Worm (Caenorhabditis elegans) whole organism, L2 larva: ENCODE results near the gene ubq-2.

Experiments used
- C34F6.9 ChIP-seq: fragments of 150-350 bp; optimal IDR thresholded peaks from 2 replicates; lab custom pipeline; 2014; ENCODE audit warnings: missing biosample characterization, missing genetic modification characterization
- F13H6.1 ChIP-seq: sonication (generic microtip); optimal IDR thresholded peaks from 2 replicates; lab custom pipeline; 2016; ENCODE audit warnings: missing genetic modification characterization, missing compliant biosample characterization
- R02D3.7 ChIP-seq: fragments of 150-350 bp; optimal IDR thresholded peaks from 2 replicates; lab custom pipeline; 2014; ENCODE audit warnings: missing biosample characterization, missing genetic modification characterization
- Y55F3AM.14 ChIP-seq: fragments of 200-800 bp; sonication (Bioruptor generic); optimal IDR thresholded peaks from 2 replicates; lab custom pipeline; 2018; ENCODE audit warnings: mild to moderate bottlenecking, missing genetic modification characterization, missing compliant biosample characterization
- aly-2 ChIP-seq: fragments of 150-350 bp; optimal IDR thresholded peaks from 2 replicates; lab custom pipeline; 2014; ENCODE audit warnings: missing biosample characterization, missing genetic modification characterization
- ama-1 ChIP-seq: fragments of 150-350 bp; optimal IDR thresholded peaks from 2 replicates; lab custom pipeline; 2018; ENCODE audit warnings: inconsistent platforms
- blmp-1 ChIP-seq: sonication (generic microtip); optimal IDR thresholded peaks from 2 replicates; lab custom pipeline; 2017; ENCODE audit warnings: missing genetic modification characterization, mild to moderate bottlenecking, missing compliant biosample characterization, antibody characterized with exemption, moderate library complexity; ENCODE audit not compliant: insufficient read depth
- ceh-16 ChIP-seq: fragments of 150-350 bp; optimal IDR thresholded peaks from 2 replicates; lab custom pipeline; 2014; ENCODE audit warnings: missing biosample characterization, missing genetic modification characterization
- crh-2 ChIP-seq: sonication (generic microtip); optimal IDR thresholded peaks from 2 replicates; lab custom pipeline; 2017; ENCODE audit warnings: missing biosample characterization, missing genetic modification characterization
- egl-27 ChIP-seq: sonication (generic microtip); optimal IDR thresholded peaks from 3 replicates; lab custom pipeline; 2017; ENCODE audit warnings: missing biosample characterization, missing genetic modification reagents, missing genetic modification characterization
- elt-1 ChIP-seq: fragments of 150-350 bp; optimal IDR thresholded peaks from 2 replicates; lab custom pipeline; 2014; ENCODE audit warnings: missing biosample characterization, missing genetic modification characterization
- fos-1 ChIP-seq: fragments of 150-350 bp; optimal IDR thresholded peaks from 2 replicates; lab custom pipeline; 2014; ENCODE audit warnings: missing biosample characterization, missing genetic modification characterization
- gmeb-1 ChIP-seq: fragments of 150-350 bp; optimal IDR thresholded peaks from 2 replicates; lab custom pipeline; 2014; ENCODE audit warnings: missing biosample characterization, missing genetic modification characterization
- lin-11 ChIP-seq: fragments of 150-350 bp; sonication (generic microtip); optimal IDR thresholded peaks from 2 replicates; lab custom pipeline; 2014; ENCODE audit warnings: missing biosample characterization, missing genetic modification characterization, inconsistent platforms, mixed read lengths
- lin-39 ChIP-seq: fragments of 150-350 bp; optimal IDR thresholded peaks from 2 replicates; lab custom pipeline; 2014; ENCODE audit warnings: missing biosample characterization, missing genetic modification reagents, missing genetic modification characterization
- lsy-2 ChIP-seq, 2 experiments: fragments of 150-350 bp in 1 of 2; sonication (generic microtip) in 1 of 2; optimal IDR thresholded peaks; 2 replicates each; lab custom pipeline; 2014 to 2017; ENCODE audit warnings: missing biosample characterization in 2 of 2, missing genetic modification characterization in 2 of 2
- mab-5 ChIP-seq: fragments of 150-350 bp; optimal IDR thresholded peaks from 2 replicates; lab custom pipeline; 2014; ENCODE audit warnings: missing biosample characterization, missing genetic modification characterization
- mbf-1 ChIP-seq: sonication (generic microtip); optimal IDR thresholded peaks from 2 replicates; lab custom pipeline; 2017; ENCODE audit warnings: missing biosample characterization, missing genetic modification characterization
- mdl-1 ChIP-seq, 2 experiments: fragments of 150-350 bp in 1 of 2; sonication (generic microtip) in 1 of 2; optimal IDR thresholded peaks; 2 replicates each; lab custom pipeline; 2017; ENCODE audit warnings: missing biosample characterization in 2 of 2, missing genetic modification characterization in 2 of 2
- nhr-10 ChIP-seq: sonication (generic microtip); optimal IDR thresholded peaks from 2 replicates; lab custom pipeline; 2017; ENCODE audit warnings: missing biosample characterization, missing genetic modification characterization
- nhr-11 ChIP-seq: fragments of 150-350 bp; optimal IDR thresholded peaks from 2 replicates; lab custom pipeline; 2014; ENCODE audit warnings: missing biosample characterization, missing genetic modification characterization
- nhr-12 ChIP-seq: fragments of 150-350 bp; optimal IDR thresholded peaks from 2 replicates; lab custom pipeline; 2014; ENCODE audit warnings: missing biosample characterization, missing genetic modification characterization
- nhr-21 ChIP-seq: fragments of 150-350 bp; optimal IDR thresholded peaks from 2 replicates; lab custom pipeline; 2014; ENCODE audit warnings: missing biosample characterization, missing genetic modification characterization
- nhr-23 ChIP-seq: fragments of 150-350 bp; optimal IDR thresholded peaks from 2 replicates; lab custom pipeline; 2014; ENCODE audit warnings: missing biosample characterization, missing genetic modification reagents, missing genetic modification characterization
- nhr-237 ChIP-seq: fragments of 150-350 bp; optimal IDR thresholded peaks from 2 replicates; lab custom pipeline; 2014; ENCODE audit warnings: missing biosample characterization, missing genetic modification characterization
- nhr-25 ChIP-seq: fragments of 150-350 bp; sonication (generic microtip); optimal IDR thresholded peaks from 3 replicates; lab custom pipeline; 2014; ENCODE audit warnings: missing biosample characterization, missing genetic modification characterization
- sem-4 ChIP-seq: fragments of 150-350 bp; optimal IDR thresholded peaks from 2 replicates; lab custom pipeline; 2014; ENCODE audit warnings: missing biosample characterization, missing genetic modification reagents, missing genetic modification characterization
- sma-3 ChIP-seq: sonication (generic microtip); optimal IDR thresholded peaks from 2 replicates; lab custom pipeline; 2016; ENCODE audit warnings: missing genetic modification reagents, missing genetic modification characterization, missing compliant biosample characterization
- sma-9 ChIP-seq, 2 experiments: fragments of 150-350 bp in 1 of 2; sonication (generic microtip) in 1 of 2; optimal IDR thresholded peaks; 2 replicates each; lab custom pipeline; 2014 to 2016; ENCODE audit warnings: missing genetic modification characterization in 2 of 2, mild to moderate bottlenecking in 1 of 2, missing biosample characterization in 1 of 2, missing compliant biosample characterization in 1 of 2, missing genetic modification reagents in 1 of 2, moderate library complexity in 1 of 2
- snpc-4 ChIP-seq: fragments of 150-350 bp; optimal IDR thresholded peaks from 2 replicates; lab custom pipeline; 2014; ENCODE audit warnings: missing biosample characterization, missing genetic modification characterization
- unc-62 ChIP-seq: fragments of 150-350 bp; optimal IDR thresholded peaks from 2 replicates; lab custom pipeline; 2014; ENCODE audit warnings: missing biosample characterization, missing genetic modification reagents, missing genetic modification characterization
- zag-1 ChIP-seq: fragments of 150-350 bp; optimal IDR thresholded peaks from 2 replicates; lab custom pipeline; 2014; ENCODE audit warnings: missing biosample characterization, missing genetic modification characterization
- ztf-1 ChIP-seq: fragments of 200-800 bp; sonication (Bioruptor generic); conservative IDR thresholded peaks from 2 replicates; pipeline ENCODE4 v1.3.6; 2022; ENCODE audit warnings: missing genetic modification characterization, missing compliant biosample characterization

ubq-2 gene

ce11 chrIII:12960705-12961104, 17.6 kb downstream of the ubq-2 start:
- TF ChIP-seq nhr-10 (tag; lab: Kevin White, UChicago), result no peak
- no peak for TF ChIP-seq gmeb-1
- peak; percentile 69 for TF ChIP-seq fos-1

DNA sequence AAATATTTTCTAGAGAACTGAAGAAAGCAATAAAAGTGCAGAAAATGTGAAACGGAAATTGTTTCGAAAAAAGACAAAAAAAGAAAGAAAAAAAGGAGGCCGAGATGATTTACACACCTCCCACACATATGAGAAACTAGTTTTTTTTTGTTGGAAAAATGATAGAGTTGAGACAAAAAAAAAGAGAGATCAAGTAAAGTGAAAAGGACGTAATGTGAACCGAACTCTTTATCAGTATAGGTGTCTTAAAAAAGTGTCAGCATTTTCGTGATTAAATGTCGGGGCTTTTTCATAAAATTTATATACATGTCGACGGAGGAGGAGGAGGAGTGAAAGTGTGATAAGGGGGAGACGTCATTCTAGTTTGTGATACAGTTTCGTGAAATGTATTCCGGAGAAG, 19.0 kb downstream of the ubq-2 start:
- TF ChIP-seq nhr-12 (tag; lab: Kevin White, UChicago) (no peak), gmeb-1 (peak; percentile 33), C34F6.9 (tag; lab: Kevin White, UChicago) (no peak), Y55F3AM.14 (no peak), sma-9 (GFP tag; optimal IDR thresholded peaks at IDR 0.05; lab: Kevin White, UChicago) (peak; percentile 28), sma-9 (tag; optimal IDR thresholded peaks at IDR 0.05; lab: Kevin White, UChicago) (no peak), ztf-1 (GFP tag; lab: Robert Waterston, UW) (no peak), lin-39 (tag; lab: Kevin White, UChicago) (no peak), nhr-11 (tag; lab: Kevin White, UChicago) (no peak), nhr-25 (no peak), snpc-4 (no peak), F13H6.1 (tag; lab: Kevin White, UChicago) (no peak), fos-1 (peak; percentile 85), ama-1 (no peak), zag-1 (no peak), blmp-1 (tag; lab: Kevin White, UChicago) (peak; percentile 11), aly-2 (tag; lab: Kevin White, UChicago) (no peak), crh-2 (tag; lab: Kevin White, UChicago) (peak; percentile 35), sem-4 (tag; lab: Kevin White, UChicago) (no peak), R02D3.7 (tag; lab: Kevin White, UChicago) (no peak), mab-5 (tag; lab: Kevin White, UChicago) (no peak), mbf-1 (no peak), nhr-10 (tag; lab: Kevin White, UChicago) (no peak), nhr-21 (tag; lab: Kevin White, UChicago) (no peak)

- TF ChIP-seq aly-2 (tag; lab: Kevin White, UChicago) (no peak), nhr-237 (tag; lab: Kevin White, UChicago) (no peak), elt-1 (no peak), nhr-12 (tag; lab: Kevin White, UChicago) (no peak), lsy-2 (tag; optimal IDR thresholded peaks at IDR 0.05; lab: Kevin White, UChicago) (no peak), nhr-23 (tag; lab: Kevin White, UChicago) (no peak), egl-27 (tag; lab: Kevin White, UChicago) (no peak), blmp-1 (tag; lab: Kevin White, UChicago) (no peak)
These were observed 25.7 kb downstream of the ubq-2 start for ce11 chrIII:12952615-12953014.

DNA sequence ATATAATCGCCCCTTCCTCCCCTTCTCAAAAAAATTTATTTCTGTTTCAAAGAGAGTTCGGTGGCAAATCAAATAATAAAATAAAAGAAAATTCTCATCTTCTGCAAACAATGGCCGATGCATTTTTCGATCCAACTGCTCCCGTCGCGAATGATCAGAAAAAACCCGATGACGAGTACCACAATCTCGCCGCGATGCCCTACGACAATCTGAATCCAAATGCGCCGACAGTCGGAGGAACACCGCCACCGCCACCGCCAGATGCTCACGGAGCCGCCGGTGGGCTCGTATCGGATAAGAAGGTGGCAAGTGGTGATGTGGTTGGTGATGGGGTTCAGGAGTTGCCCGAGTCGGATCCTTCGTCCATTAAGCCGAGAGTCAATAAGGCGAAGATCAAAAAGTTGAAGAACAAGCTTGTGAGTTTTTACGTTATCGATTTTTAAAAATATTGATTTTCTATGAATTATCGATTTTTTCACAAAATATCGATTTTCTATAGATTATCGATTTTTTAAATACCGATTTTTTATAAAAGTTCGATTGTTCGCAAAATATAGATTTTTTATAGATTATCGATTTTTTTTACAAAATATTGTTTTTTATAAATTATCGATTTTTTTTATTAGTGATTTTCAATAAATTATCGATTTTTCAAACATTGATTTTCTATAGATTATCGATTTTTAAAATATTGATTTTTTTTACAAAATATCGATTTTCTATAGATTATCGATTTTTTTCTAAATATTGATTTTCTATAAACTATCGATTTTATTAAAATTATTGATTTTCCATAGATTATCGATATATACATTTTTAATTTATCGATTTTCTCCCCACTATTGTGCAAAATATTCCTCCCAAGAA, 26.7 kb downstream of the ubq-2 start, which contains the start of gene Y39E4A.1:
Y39E4A.1 (plus strand) TSS at position 51 of the 867 bp plus-strand sequence.
- TF ChIP-seq unc-62 (GFP tag; lab: Kevin White, UChicago) (no peak), lin-11 (tag; lab: Kevin White, UChicago) (no peak), mdl-1 (tag; optimal IDR thresholded peaks at IDR 0.05; lab: Kevin White, UChicago) (no peak), nhr-12 (tag; lab: Kevin White, UChicago) (no peak), R02D3.7 (tag; lab: Kevin White, UChicago) (no peak), sma-9 (GFP tag; optimal IDR thresholded peaks at IDR 0.05; lab: Kevin White, UChicago) (no peak), sma-9 (tag; optimal IDR thresholded peaks at IDR 0.05; lab: Kevin White, UChicago) (no peak), ceh-16 (no peak), C34F6.9 (tag; lab: Kevin White, UChicago) (no peak)

DNA sequence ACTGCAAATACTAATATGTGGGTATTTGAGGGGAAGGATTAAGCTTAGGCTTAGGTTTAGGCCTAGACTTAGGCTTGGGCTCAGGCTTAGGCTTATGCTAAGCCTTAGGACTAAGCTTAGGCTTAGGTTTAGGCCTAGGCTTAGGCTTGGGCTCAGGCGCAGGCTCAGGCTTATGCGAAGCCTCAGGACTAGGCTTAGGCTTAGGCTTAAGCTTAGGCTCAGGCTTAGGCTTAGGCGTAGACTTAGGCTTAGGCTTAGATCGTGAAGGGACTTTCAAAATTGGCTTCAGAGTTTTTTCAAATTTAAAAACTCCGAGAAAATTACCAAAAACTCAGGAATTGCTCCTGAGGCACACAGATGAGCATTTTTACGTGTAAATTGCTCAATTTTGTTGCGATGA, 33.3 kb downstream of the ubq-2 start:
- TF ChIP-seq sma-9 (GFP tag; optimal IDR thresholded peaks at IDR 0.05; lab: Kevin White, UChicago) (no peak), sma-9 (tag; optimal IDR thresholded peaks at IDR 0.05; lab: Kevin White, UChicago) (no peak), sma-3 (GFP tag; lab: Kevin White, UChicago) (no peak), ama-1 (no peak), unc-62 (GFP tag; lab: Kevin White, UChicago) (no peak), Y55F3AM.14 (no peak), mbf-1 (no peak), fos-1 (no peak), egl-27 (tag; lab: Kevin White, UChicago) (no peak)
